Fruit fly (Drosophila melanogaster) whole organism, embryonic: ENCODE data around the gene mldr.

Experiments used
- Adf1 ChIP-seq: fragments of 200-800 bp; sonication (Bioruptor generic); IDR thresholded peaks from 2 replicates; pipeline ENCODE4 v1.3.6; 2022; ENCODE audit warnings: missing biosample characterization, missing genetic modification characterization
- Awh ChIP-seq: fragments of 200-800 bp; sonication (Bioruptor generic); IDR thresholded peaks from 2 replicates; pipeline ENCODE4, ENCODE4 v1.3.6; 2022; ENCODE audit warnings: missing biosample characterization, missing genetic modification characterization
- CG10979 ChIP-seq: fragments of 200-800 bp; sonication (Bioruptor generic); optimal IDR thresholded peaks from 2 replicates; lab custom pipeline; 2018; ENCODE audit warnings: missing biosample characterization, mild to moderate bottlenecking, missing genetic modification characterization, moderate library complexity
- CG11504 ChIP-seq: fragments of 200-800 bp; sonication (Bioruptor generic); optimal IDR thresholded peaks from 3 replicates; lab custom pipeline; 2019; ENCODE audit warnings: missing biosample characterization, mild to moderate bottlenecking, missing genetic modification characterization, moderate library complexity
- CG11696 ChIP-seq: fragments of 200-800 bp; sonication (Bioruptor generic); IDR thresholded peaks from 2 replicates; pipeline ENCODE4 v1.3.6; 2022; ENCODE audit warnings: missing biosample characterization, missing genetic modification characterization
- CG12942 ChIP-seq: fragments of 200-800 bp; sonication (Bioruptor generic); optimal IDR thresholded peaks from 3 replicates; lab custom pipeline; 2016; ENCODE audit warnings: missing biosample characterization, missing genetic modification characterization
- CG13624 ChIP-seq: fragments of 200-800 bp; sonication (Bioruptor generic); optimal IDR thresholded peaks from 2 replicates; lab custom pipeline; 2016; ENCODE audit warnings: missing biosample characterization, missing genetic modification characterization
- CG15601 ChIP-seq: fragments of 200-800 bp; sonication (Bioruptor generic); optimal IDR thresholded peaks from 3 replicates; lab custom pipeline; 2019; ENCODE audit warnings: missing biosample characterization, mild to moderate bottlenecking, missing genetic modification characterization, moderate library complexity
- CG15696 ChIP-seq: fragments of 200-800 bp; sonication (Bioruptor generic); optimal IDR thresholded peaks from 2 replicates; lab custom pipeline; 2019; ENCODE audit warnings: missing biosample characterization, mild to moderate bottlenecking, missing genetic modification characterization, moderate library complexity
- CG17328 ChIP-seq: fragments of 200-800 bp; sonication (Bioruptor generic); IDR thresholded peaks from 2 replicates; pipeline ENCODE4 v1.3.6; 2022; ENCODE audit warnings: missing biosample characterization, missing genetic modification characterization
- CG2202 ChIP-seq: fragments of 200-800 bp; sonication (Bioruptor generic); optimal IDR thresholded peaks from 2 replicates; lab custom pipeline; 2018; ENCODE audit warnings: missing biosample characterization, mild to moderate bottlenecking, missing genetic modification characterization
- CG2889 ChIP-seq: fragments of 200-800 bp; sonication (Bioruptor generic); IDR thresholded peaks from 3 replicates; pipeline ENCODE4 v1.3.6; 2022; ENCODE audit warnings: missing biosample characterization, missing genetic modification characterization
- CG3163 ChIP-seq: fragments of 200-800 bp; sonication (Bioruptor generic); optimal IDR thresholded peaks from 3 replicates; lab custom pipeline; 2016; ENCODE audit warnings: missing biosample characterization, missing genetic modification characterization
- CG32532 ChIP-seq: fragments of 200-800 bp; sonication (Bioruptor generic); IDR thresholded peaks from 2 replicates; pipeline ENCODE4 v1.3.6; 2022; ENCODE audit warnings: missing biosample characterization, missing genetic modification characterization
- CG5953 ChIP-seq: fragments of 200-800 bp; sonication (Bioruptor generic); IDR thresholded peaks from 2 replicates; pipeline ENCODE4 v1.3.6; 2022; ENCODE audit warnings: missing biosample characterization, missing genetic modification characterization
- CG6654 ChIP-seq: fragments of 200-800 bp; sonication (Bioruptor generic); optimal IDR thresholded peaks from 2 replicates; lab custom pipeline; 2017; ENCODE audit warnings: missing biosample characterization, mild to moderate bottlenecking, missing genetic modification characterization
- CG7928 ChIP-seq: fragments of 200-800 bp; sonication (Bioruptor generic); optimal IDR thresholded peaks from 2 replicates; lab custom pipeline; 2017; ENCODE audit warnings: missing biosample characterization, mild to moderate bottlenecking, missing genetic modification characterization
- CG8359 ChIP-seq: fragments of 200-800 bp; sonication (Bioruptor generic); optimal IDR thresholded peaks from 2 replicates; lab custom pipeline; 2017; ENCODE audit warnings: missing biosample characterization, mild to moderate bottlenecking, missing genetic modification characterization, borderline replicate concordance
- CG8478 ChIP-seq: fragments of >200 bp; optimal IDR thresholded peaks from 2 replicates; lab custom pipeline; 2018
- CG9437 ChIP-seq: fragments of 200-800 bp; sonication (Bioruptor generic); optimal IDR thresholded peaks from 2 replicates; lab custom pipeline; 2018; ENCODE audit warnings: missing biosample characterization, mild to moderate bottlenecking, missing genetic modification characterization
- CG9817 ChIP-seq: fragments of 200-800 bp; sonication (Bioruptor generic); optimal IDR thresholded peaks from 2 replicates; lab custom pipeline; 2018; ENCODE audit warnings: missing biosample characterization, mild to moderate bottlenecking, missing genetic modification characterization, moderate library complexity
- CG9876 ChIP-seq: fragments of 200-800 bp; sonication (Bioruptor generic); optimal IDR thresholded peaks from 2 replicates; lab custom pipeline; 2016; ENCODE audit warnings: missing biosample characterization, missing genetic modification characterization
- Elba2 ChIP-seq: fragments of 200-800 bp; sonication (Bioruptor generic); optimal IDR thresholded peaks from 3 replicates; lab custom pipeline; 2016; ENCODE audit warnings: missing biosample characterization, missing genetic modification characterization
- Fer3 ChIP-seq: fragments of 200-800 bp; sonication (Bioruptor generic); optimal IDR thresholded peaks from 2 replicates; lab custom pipeline; 2018; ENCODE audit warnings: missing biosample characterization, mild to moderate bottlenecking, missing genetic modification characterization, moderate library complexity
- GATAe ChIP-seq: fragments of 200-800 bp; sonication (Bioruptor generic); conservative IDR thresholded peaks from 2 replicates; pipeline ENCODE4 v1.3.6; 2022; ENCODE audit warnings: missing biosample characterization, missing genetic modification characterization
- H15 ChIP-seq: fragments of 200-800 bp; sonication (Bioruptor generic); IDR thresholded peaks from 3 replicates; pipeline ENCODE4 v1.3.6; 2022; ENCODE audit warnings: missing biosample characterization, missing genetic modification characterization
- HLH3B ChIP-seq: fragments of 200-800 bp; sonication (Bioruptor generic); IDR thresholded peaks from 2 replicates; pipeline ENCODE4 v1.3.6; 2022; ENCODE audit warnings: missing biosample characterization, missing genetic modification characterization
- HmgD ChIP-seq: fragments of 200-800 bp; sonication (Bioruptor generic); optimal IDR thresholded peaks from 3 replicates; lab custom pipeline; 2016; ENCODE audit warnings: missing biosample characterization, missing genetic modification characterization
- Hsf ChIP-seq: fragments of 200-800 bp; sonication (Bioruptor generic); optimal IDR thresholded peaks from 3 replicates; lab custom pipeline; 2016; ENCODE audit warnings: missing biosample characterization, missing genetic modification characterization
- Kr ChIP-seq: fragments of 200-800 bp; sonication (Bioruptor generic); optimal IDR thresholded peaks from 2 replicates; lab custom pipeline; 2017; ENCODE audit warnings: missing biosample characterization, mild to moderate bottlenecking, missing genetic modification characterization
- Lim3 ChIP-seq: fragments of 200-800 bp; sonication (Bioruptor generic); IDR thresholded peaks from 2 replicates; pipeline ENCODE4 v1.3.6; 2022; ENCODE audit warnings: missing biosample characterization, missing genetic modification characterization
- Lpt ChIP-seq: fragments of >200 bp; optimal IDR thresholded peaks from 2 replicates; lab custom pipeline; 2018; ENCODE audit warnings: missing biosample characterization, missing genetic modification characterization
- Six4 ChIP-seq: fragments of 200-800 bp; sonication (Bioruptor generic); optimal IDR thresholded peaks from 2 replicates; lab custom pipeline; 2016; ENCODE audit warnings: missing biosample characterization, missing genetic modification characterization
- Taf1 ChIP-seq: fragments of 200-800 bp; sonication (Bioruptor generic); IDR thresholded peaks from 2 replicates; pipeline ENCODE4 v1.3.6; 2022; ENCODE audit warnings: missing biosample characterization, missing genetic modification characterization
- az2 ChIP-seq: fragments of 200-800 bp; sonication (Bioruptor generic); optimal IDR thresholded peaks from 3 replicates; lab custom pipeline; 2016; ENCODE audit warnings: missing biosample characterization, missing genetic modification characterization
- bowl ChIP-seq: fragments of 200-800 bp; sonication (Bioruptor generic); IDR thresholded peaks from 2 replicates; pipeline ENCODE4 v1.3.6; 2022; ENCODE audit warnings: missing biosample characterization, missing genetic modification characterization
- cg ChIP-seq: fragments of 200-800 bp; sonication (Bioruptor generic); optimal IDR thresholded peaks from 3 replicates; lab custom pipeline; 2019; ENCODE audit warnings: missing biosample characterization, mild to moderate bottlenecking, missing genetic modification characterization, moderate library complexity
- chif ChIP-seq, 2 experiments: fragments of 200-800 bp; sonication (Bioruptor generic); optimal IDR thresholded peaks; 3 replicates each; lab custom pipeline; 2016; ENCODE audit warnings: missing biosample characterization in 2 of 2, missing genetic modification characterization in 2 of 2
- danr ChIP-seq: fragments of 200-800 bp; sonication (Bioruptor generic); IDR thresholded peaks from 2 replicates; pipeline ENCODE4 v1.3.6; 2022; ENCODE audit warnings: missing biosample characterization, missing genetic modification characterization
- ewg ChIP-seq: fragments of 200-800 bp; sonication (Bioruptor generic); optimal IDR thresholded peaks from 3 replicates; lab custom pipeline; 2017; ENCODE audit warnings: mild to moderate bottlenecking, missing biosample characterization, missing genetic modification reagents, missing genetic modification characterization
- fd102C ChIP-seq: fragments of 200-800 bp; sonication (Bioruptor generic); optimal IDR thresholded peaks from 2 replicates; lab custom pipeline; 2018; ENCODE audit warnings: missing biosample characterization, mild to moderate bottlenecking, missing genetic modification characterization, moderate library complexity
- hbn ChIP-seq: fragments of 200-800 bp; sonication (Bioruptor generic); IDR thresholded peaks from 2 replicates; pipeline ENCODE4 v1.3.6; 2022; ENCODE audit warnings: missing biosample characterization, missing genetic modification characterization; ENCODE audit not compliant: partially characterized antibody
- pan ChIP-seq, 4 experiments: fragments of >200 bp in 3 of 4; fragments of 200-800 bp in 1 of 4; sonication (Bioruptor generic) in 1 of 4; optimal IDR thresholded peaks in 3 of 4; IDR thresholded peaks in 1 of 4; 2 replicates each; pipeline versions ENCODE4 v1.3.6 to Lab custom; 2017 to 2022; ENCODE audit warnings: missing biosample characterization in 2 of 4, missing genetic modification characterization in 2 of 4, mixed read lengths in 1 of 4
- pho ChIP-seq: fragments of 200-800 bp; sonication (Bioruptor generic); optimal IDR thresholded peaks from 2 replicates; lab custom pipeline; 2016; ENCODE audit warnings: missing biosample characterization, missing genetic modification characterization
- prd ChIP-seq, 3 experiments: fragments of >200 bp in 2 of 3; fragments of 200-800 bp in 1 of 3; sonication (Bioruptor generic) in 1 of 3; optimal IDR thresholded peaks in 2 of 3; IDR thresholded peaks in 1 of 3; 2 replicates in 2 of 3; 3 replicates in 1 of 3; pipeline versions ENCODE4 v1.3.6 to Lab custom; 2017 to 2022; ENCODE audit warnings: missing biosample characterization in 1 of 3, missing genetic modification characterization in 1 of 3
- ro ChIP-seq: fragments of 200-800 bp; sonication (Bioruptor generic); IDR thresholded peaks from 2 replicates; pipeline ENCODE4 v1.3.6; 2022; ENCODE audit warnings: missing biosample characterization, missing genetic modification characterization
- tin ChIP-seq: fragments of 200-800 bp; sonication (Bioruptor generic); optimal IDR thresholded peaks from 3 replicates; lab custom pipeline; 2016; ENCODE audit warnings: missing biosample characterization, missing genetic modification characterization
- tio ChIP-seq: fragments of 200-800 bp; sonication (Bioruptor generic); optimal IDR thresholded peaks from 2 replicates; lab custom pipeline; 2017; ENCODE audit warnings: missing biosample characterization, missing genetic modification characterization, inconsistent platforms
- tna ChIP-seq: fragments of 200-800 bp; sonication (Bioruptor generic); IDR thresholded peaks from 2 replicates; pipeline ENCODE4 v1.3.6; 2022; ENCODE audit warnings: missing biosample characterization, missing genetic modification characterization; ENCODE audit not compliant: partially characterized antibody

The mldr gene

dm6 chrX:6316858-6317474 lies 25.9 kb downstream of the mldr start (continued):
- TF ChIP-seq fd102C (GFP tag; lab: Kevin White, UChicago) (no peak), CG3163 (GFP tag; lab: Kevin White, UChicago) (peak; percentile 7), tio (no peak), Kr (GFP tag; lab: Kevin White, UChicago) (no peak), CG9437 (peak; percentile 38), chif (GFP tag; optimal IDR thresholded peaks at IDR 0.05; lab: Kevin White, UChicago) (peak in 1 of 2 experiments; percentile 33), H15 (GFP tag; lab: Robert Waterston, UW) (peak; percentile 61; the same call in 2 of the 3 replicates), ro (GFP tag; lab: Robert Waterston, UW) (no peak), pan (optimal IDR thresholded peaks at IDR 0.05; lab: Kevin White, UChicago) (no peak), pan (GFP tag; optimal IDR thresholded peaks at IDR 0.05 in 1 of 2, IDR thresholded peaks at IDR 0.05 in 1 of 2) (peak in 1 of 2 experiments; percentile 81), Taf1 (GFP tag; lab: Robert Waterston, UW) (peak; percentile 76), CG8359 (no peak), CG5953 (GFP tag; lab: Robert Waterston, UW) (no peak), prd (optimal IDR thresholded peaks at IDR 0.05; lab: Kevin White, UChicago) (no peak), prd (GFP tag; IDR thresholded peaks at IDR 0.05; lab: Robert Waterston, UW) (peak; percentile 75), HmgD (GFP tag; lab: Kevin White, UChicago) (no peak), CG6654 (GFP tag; lab: Kevin White, UChicago) (no peak), Adf1 (peak; percentile 18; the same call in 1 of the 2 replicates), Awh (GFP tag; lab: Robert Waterston, UW) (peak; percentile 50; the same call in 1 of the 2 replicates), CG11504 (tag; lab: Kevin White, UChicago) (peak; percentile 73), hbn (GFP tag; lab: Robert Waterston, UW) (no peak), Lpt (GFP tag; lab: Kevin White, UChicago) (no peak), CG8478 (lab: Kevin White, UChicago) (no peak), danr (peak; percentile 34; the same call in 1 of the 2 replicates), Lim3 (GFP tag; lab: Robert Waterston, UW) (no peak), CG10979 (tag; lab: Kevin White, UChicago) (no peak), CG15601 (tag; lab: Kevin White, UChicago) (no peak), cg (GFP tag; lab: Kevin White, UChicago) (no peak), CG12942 (GFP tag; lab: Kevin White, UChicago) (no peak), tin (peak; percentile 42), Fer3 (tag; lab: Kevin White, UChicago) (peak; percentile 70), Hsf (GFP tag; lab: Kevin White, UChicago) (peak; percentile 60), CG17328 (GFP tag; lab: Robert Waterston, UW) (peak; percentile 68), HLH3B (peak; percentile 74), bowl (GFP tag; lab: Robert Waterston, UW) (peak; percentile 53; the same call in 1 of the 2 replicates), CG7928 (GFP tag; lab: Kevin White, UChicago) (peak; percentile 7), CG9817 (tag; lab: Kevin White, UChicago) (peak; percentile 52), CG32532 (GFP tag; lab: Robert Waterston, UW) (peak; percentile 77), CG11696 (GFP tag; lab: Robert Waterston, UW) (peak; percentile 72), tna (GFP tag; lab: Robert Waterston, UW) (no peak), CG2889 (GFP tag; lab: Robert Waterston, UW) (peak; percentile 58; the same call in 1 of the 3 replicates), CG9876 (GFP tag; lab: Kevin White, UChicago) (no peak), az2 (GFP tag; lab: Kevin White, UChicago) (peak; percentile 40), pho (GFP tag; lab: Kevin White, UChicago) (peak; percentile 47), ewg (GFP tag; lab: Kevin White, UChicago) (peak; percentile 27), CG15696 (no peak), CG13624 (GFP tag; lab: Kevin White, UChicago) (peak; percentile 34), Elba2 (GFP tag; lab: Kevin White, UChicago) (no peak), Six4 (GFP tag; lab: Kevin White, UChicago) (peak; percentile 28), GATAe (no peak; the same call in 1 of the 2 replicates), CG2202 (tag; lab: Kevin White, UChicago) (no peak)
